Fruit fly (Drosophila melanogaster) whole organism, embryonic: ENCODE results near the gene CG3009.

Experiments
- Abd-B ChIP-seq: fragments of 200-800 bp; sonication (Bioruptor generic); optimal IDR thresholded peaks from 2 replicates; lab custom pipeline; 2018; ENCODE audit warnings: missing biosample characterization, mild to moderate bottlenecking, missing genetic modification characterization, moderate library complexity
- B-H2 ChIP-seq: fragments of 200-800 bp; sonication (Bioruptor generic); optimal IDR thresholded peaks from 2 replicates; lab custom pipeline; 2018; ENCODE audit warnings: missing biosample characterization, mild to moderate bottlenecking, missing genetic modification characterization
- C15 ChIP-seq: fragments of 200-800 bp; sonication (Bioruptor generic); IDR thresholded peaks from 3 replicates; pipeline ENCODE4 v1.3.6; 2022; ENCODE audit warnings: missing biosample characterization, missing genetic modification characterization
- CG10209 ChIP-seq: fragments of 200-800 bp; sonication (Bioruptor generic); optimal IDR thresholded peaks from 3 replicates; lab custom pipeline; 2017; ENCODE audit warnings: missing biosample characterization, mild to moderate bottlenecking, missing genetic modification characterization, missing genetic modification reagents
- CG10979 ChIP-seq: fragments of 200-800 bp; sonication (Bioruptor generic); optimal IDR thresholded peaks from 2 replicates; lab custom pipeline; 2018; ENCODE audit warnings: missing biosample characterization, mild to moderate bottlenecking, missing genetic modification characterization, moderate library complexity
- CG12391 ChIP-seq: fragments of 200-800 bp; sonication (Bioruptor generic); optimal IDR thresholded peaks from 3 replicates; lab custom pipeline; 2018; ENCODE audit warnings: missing biosample characterization, mild to moderate bottlenecking, missing genetic modification characterization, moderate library complexity
- CG15479 ChIP-seq: fragments of 200-800 bp; sonication (Bioruptor generic); optimal IDR thresholded peaks from 3 replicates; lab custom pipeline; 2019; ENCODE audit warnings: missing biosample characterization, mild to moderate bottlenecking, missing genetic modification characterization, moderate library complexity
- CG18764 ChIP-seq: fragments of 200-800 bp; sonication (Bioruptor generic); optimal IDR thresholded peaks from 3 replicates; lab custom pipeline; 2016; ENCODE audit warnings: missing biosample characterization, missing genetic modification characterization
- CG31388 ChIP-seq: fragments of 200-800 bp; sonication (Bioruptor generic); optimal IDR thresholded peaks from 2 replicates; lab custom pipeline; 2016; ENCODE audit warnings: missing biosample characterization, missing genetic modification characterization
- CG3163 ChIP-seq: fragments of 200-800 bp; sonication (Bioruptor generic); optimal IDR thresholded peaks from 3 replicates; lab custom pipeline; 2016; ENCODE audit warnings: missing biosample characterization, missing genetic modification characterization
- CG3407 ChIP-seq: fragments of 200-800 bp; sonication (Bioruptor generic); optimal IDR thresholded peaks from 2 replicates; lab custom pipeline; 2018; ENCODE audit warnings: missing biosample characterization, mild to moderate bottlenecking, missing genetic modification characterization
- CG5180 ChIP-seq: fragments of 200-800 bp; sonication (Bioruptor generic); optimal IDR thresholded peaks from 3 replicates; lab custom pipeline; 2017; ENCODE audit warnings: missing biosample characterization, missing genetic modification characterization, mild to moderate bottlenecking, moderate library complexity, missing genetic modification reagents
- CG7556 ChIP-seq: fragments of 200-800 bp; sonication (Bioruptor generic); optimal IDR thresholded peaks from 2 replicates; lab custom pipeline; 2017; ENCODE audit warnings: missing biosample characterization, mild to moderate bottlenecking, missing genetic modification characterization
- CoRest ChIP-seq: fragments of 200-800 bp; sonication (Bioruptor generic); optimal IDR thresholded peaks from 3 replicates; lab custom pipeline; 2018; ENCODE audit warnings: missing biosample characterization, mild to moderate bottlenecking, missing genetic modification characterization, moderate library complexity
- Dref ChIP-seq: fragments of 200-800 bp; sonication (Bioruptor generic); IDR thresholded peaks from 2 replicates; pipeline ENCODE4 v1.3.6; 2022; ENCODE audit warnings: missing biosample characterization, missing genetic modification characterization
- Fer1 ChIP-seq: fragments of 200-800 bp; sonication (Bioruptor generic); optimal IDR thresholded peaks from 2 replicates; lab custom pipeline; 2017; ENCODE audit warnings: missing biosample characterization, mild to moderate bottlenecking, missing genetic modification characterization
- GATAe ChIP-seq: fragments of 200-800 bp; sonication (Bioruptor generic); conservative IDR thresholded peaks from 2 replicates; pipeline ENCODE4 v1.3.6; 2022; ENCODE audit warnings: missing biosample characterization, missing genetic modification characterization
- Gsc ChIP-seq: fragments of 200-800 bp; sonication (Bioruptor generic); IDR thresholded peaks from 2 replicates; pipeline ENCODE4 v1.3.6; 2022; ENCODE audit warnings: missing biosample characterization, missing genetic modification characterization
- H2.0 ChIP-seq: fragments of 200-800 bp; sonication (Bioruptor generic); IDR thresholded peaks from 2 replicates; pipeline ENCODE4 v1.3.6; 2022; ENCODE audit warnings: missing biosample characterization, missing genetic modification characterization
- Hr78 ChIP-seq, 2 experiments: fragments of 200-800 bp in 1 of 2; fragments of >200 bp in 1 of 2; sonication (Bioruptor generic) in 1 of 2; optimal IDR thresholded peaks; 2 replicates each; lab custom pipeline; 2017 to 2019; ENCODE audit warnings: missing biosample characterization in 2 of 2, missing genetic modification characterization in 2 of 2, mild to moderate bottlenecking in 1 of 2, moderate library complexity in 1 of 2
- Lhr ChIP-seq: fragments of 200-800 bp; sonication (Bioruptor generic); optimal IDR thresholded peaks from 3 replicates; lab custom pipeline; 2017; ENCODE audit warnings: mild to moderate bottlenecking, missing biosample characterization, missing genetic modification reagents, missing genetic modification characterization
- MESR4 ChIP-seq: fragments of 200-800 bp; sonication (Bioruptor generic); optimal IDR thresholded peaks from 2 replicates; lab custom pipeline; 2018; ENCODE audit warnings: missing biosample characterization, mild to moderate bottlenecking, missing genetic modification characterization, moderate library complexity
- Nf-YA ChIP-seq: fragments of 200-800 bp; sonication (Bioruptor generic); IDR thresholded peaks from 2 replicates; pipeline ENCODE4 v1.3.6; 2022; ENCODE audit warnings: missing biosample characterization, missing genetic modification characterization
- NfI ChIP-seq: fragments of 200-800 bp; sonication (Bioruptor generic); optimal IDR thresholded peaks from 3 replicates; lab custom pipeline; 2018; ENCODE audit warnings: missing biosample characterization, mild to moderate bottlenecking, missing genetic modification characterization, moderate library complexity
- Oaz ChIP-seq: fragments of 200-800 bp; sonication (Bioruptor generic); IDR thresholded peaks from 2 replicates; pipeline ENCODE4 v1.3.6; 2022; ENCODE audit warnings: missing biosample characterization, missing genetic modification characterization
- Sox100B ChIP-seq: fragments of 200-800 bp; sonication (Bioruptor generic); optimal IDR thresholded peaks from 3 replicates; lab custom pipeline; 2018; ENCODE audit warnings: missing biosample characterization, mild to moderate bottlenecking, missing genetic modification characterization
- Ssrp ChIP-seq: fragments of 200-800 bp; sonication (Bioruptor generic); optimal IDR thresholded peaks from 2 replicates; lab custom pipeline; 2018; ENCODE audit warnings: missing biosample characterization, mild to moderate bottlenecking, missing genetic modification characterization, moderate library complexity
- Usf ChIP-seq: fragments of 200-800 bp; sonication (Bioruptor generic); optimal IDR thresholded peaks from 2 replicates; lab custom pipeline; 2017; ENCODE audit warnings: missing genotype, missing biosample characterization, missing genetic modification characterization
- Vsx1 ChIP-seq: fragments of 200-800 bp; sonication (Bioruptor generic); optimal IDR thresholded peaks from 2 replicates; lab custom pipeline; 2017; ENCODE audit warnings: missing biosample characterization, mild to moderate bottlenecking, missing genetic modification characterization, missing genetic modification reagents
- abd-A ChIP-seq: fragments of 200-800 bp; sonication (Bioruptor generic); optimal IDR thresholded peaks from 3 replicates; lab custom pipeline; 2019; ENCODE audit warnings: missing biosample characterization, mild to moderate bottlenecking, missing genetic modification characterization, moderate library complexity
- bab2 ChIP-seq: fragments of 200-800 bp; sonication (Bioruptor generic); optimal IDR thresholded peaks from 2 replicates; lab custom pipeline; 2016; ENCODE audit warnings: missing biosample characterization, missing genetic modification characterization
- cg ChIP-seq: fragments of 200-800 bp; sonication (Bioruptor generic); optimal IDR thresholded peaks from 3 replicates; lab custom pipeline; 2019; ENCODE audit warnings: missing biosample characterization, mild to moderate bottlenecking, missing genetic modification characterization, moderate library complexity
- dan ChIP-seq: fragments of 200-800 bp; sonication (Bioruptor generic); IDR thresholded peaks from 2 replicates; pipeline ENCODE4 v1.3.6; 2022; ENCODE audit warnings: missing biosample characterization, missing genetic modification characterization
- dati ChIP-seq: fragments of 200-800 bp; sonication (Bioruptor generic); IDR thresholded peaks from 2 replicates; pipeline ENCODE4 v1.3.6; 2022; ENCODE audit warnings: missing biosample characterization, missing genetic modification characterization
- dmrt11E ChIP-seq: fragments of 200-800 bp; sonication (Bioruptor generic); optimal IDR thresholded peaks from 3 replicates; lab custom pipeline; 2018; ENCODE audit warnings: missing biosample characterization, mild to moderate bottlenecking, missing genetic modification characterization, moderate library complexity
- exex ChIP-seq: fragments of 200-800 bp; sonication (Bioruptor generic); optimal IDR thresholded peaks from 4 replicates; lab custom pipeline; 2018; ENCODE audit warnings: missing biosample characterization, mild to moderate bottlenecking, missing genetic modification characterization, moderate library complexity
- hbn ChIP-seq: fragments of 200-800 bp; sonication (Bioruptor generic); IDR thresholded peaks from 2 replicates; pipeline ENCODE4 v1.3.6; 2022; ENCODE audit warnings: missing biosample characterization, missing genetic modification characterization; ENCODE audit not compliant: partially characterized antibody
- knrl ChIP-seq: fragments of 200-800 bp; sonication (Bioruptor generic); IDR thresholded peaks from 3 replicates; pipeline ENCODE4 v1.3.6; 2022; ENCODE audit warnings: missing biosample characterization, missing genetic modification characterization; ENCODE audit not compliant: partially characterized antibody
- onecut ChIP-seq: fragments of 200-800 bp; sonication (Bioruptor generic); IDR thresholded peaks from 2 replicates; pipeline ENCODE4 v1.3.6; 2022; ENCODE audit warnings: missing biosample characterization, missing genetic modification characterization
- pzg ChIP-seq: fragments of 200-800 bp; sonication (Bioruptor generic); optimal IDR thresholded peaks from 3 replicates; lab custom pipeline; 2018; ENCODE audit warnings: missing biosample characterization, mild to moderate bottlenecking, missing genetic modification characterization, moderate library complexity
- rib ChIP-seq: fragments of 200-800 bp; sonication (Bioruptor generic); IDR thresholded peaks from 2 replicates; pipeline ENCODE4 v1.3.6; 2022; ENCODE audit warnings: missing biosample characterization, missing genetic modification characterization
- ro ChIP-seq: fragments of 200-800 bp; sonication (Bioruptor generic); IDR thresholded peaks from 2 replicates; pipeline ENCODE4 v1.3.6; 2022; ENCODE audit warnings: missing biosample characterization, missing genetic modification characterization
- sens-2 ChIP-seq: fragments of 200-800 bp; sonication (Bioruptor generic); IDR thresholded peaks from 2 replicates; pipeline ENCODE4 v1.3.6; 2022; ENCODE audit warnings: missing biosample characterization, missing genetic modification characterization
- sqz ChIP-seq: fragments of 200-800 bp; sonication (Bioruptor generic); optimal IDR thresholded peaks from 3 replicates; lab custom pipeline; 2018; ENCODE audit warnings: missing biosample characterization, mild to moderate bottlenecking, missing genetic modification characterization
- stwl ChIP-seq: fragments of 200-800 bp; sonication (Bioruptor generic); optimal IDR thresholded peaks from 3 replicates; lab custom pipeline; 2018; ENCODE audit warnings: missing biosample characterization, mild to moderate bottlenecking, missing genetic modification characterization, moderate library complexity
- tll ChIP-seq, 2 experiments: fragments of 200-800 bp in 1 of 2; fragments of >200 bp in 1 of 2; sonication (Bioruptor generic) in 1 of 2; optimal IDR thresholded peaks; 2 replicates each; lab custom pipeline; 2017 to 2019; ENCODE audit warnings: missing biosample characterization in 2 of 2, missing genetic modification characterization in 2 of 2, mild to moderate bottlenecking in 1 of 2, moderate library complexity in 1 of 2
- toy ChIP-seq: fragments of 200-800 bp; sonication (Bioruptor generic); IDR thresholded peaks from 2 replicates; pipeline ENCODE4 v1.3.6; 2022; ENCODE audit warnings: missing biosample characterization, missing genetic modification characterization
- zen ChIP-seq: fragments of 200-800 bp; sonication (Bioruptor generic); optimal IDR thresholded peaks from 3 replicates; lab custom pipeline; 2018; ENCODE audit warnings: missing biosample characterization, mild to moderate bottlenecking, missing genetic modification characterization, moderate library complexity
- zfh1 ChIP-seq: fragments of 200-800 bp; sonication (Bioruptor generic); IDR thresholded peaks from 3 replicates; pipeline ENCODE4 v1.3.6; 2022; ENCODE audit warnings: missing biosample characterization, missing genetic modification characterization

CG3009 gene

dm6 chrX:4679813-4680381 lies 13.4 kb upstream of the CG3009 start (continued):
- TF ChIP-seq abd-A (tag; lab: Kevin White, UChicago) (no peak), NfI (GFP tag; lab: Kevin White, UChicago) (peak; percentile 50), onecut (GFP tag; lab: Robert Waterston, UW) (no peak; the same call in 1 of the 2 replicates), bab2 (GFP tag; lab: Kevin White, UChicago) (peak; percentile 45), Usf (GFP tag; lab: Kevin White, UChicago) (no peak), CG12391 (peak; percentile 67), sens-2 (GFP tag; lab: Robert Waterston, UW) (no peak), CG15479 (GFP tag; lab: Kevin White, UChicago) (no peak), cg (GFP tag; lab: Kevin White, UChicago) (no peak), Hr78 (GFP tag; optimal IDR thresholded peaks at IDR 0.05; lab: Kevin White, UChicago) (no peak), rib (GFP tag; lab: Robert Waterston, UW) (no peak), CG31388 (GFP tag; lab: Kevin White, UChicago) (no peak), pzg (GFP tag; lab: Kevin White, UChicago) (peak; percentile 33), ro (GFP tag; lab: Robert Waterston, UW) (no peak), Sox100B (peak; percentile 53), Lhr (GFP tag; lab: Kevin White, UChicago) (no peak), hbn (no peak), CG3407 (GFP tag; lab: Kevin White, UChicago) (peak; percentile 1), exex (tag; lab: Kevin White, UChicago) (peak; percentile 30), zfh1 (GFP tag; lab: Robert Waterston, UW) (peak; percentile 53; the same call in 1 of the 3 replicates), CG10979 (tag; lab: Kevin White, UChicago) (peak; percentile 51), dmrt11E (tag; lab: Kevin White, UChicago) (peak; percentile 50), Ssrp (tag; lab: Kevin White, UChicago) (peak; percentile 36), CG18764 (peak; percentile 26), Nf-YA (no peak), dan (GFP tag; lab: Robert Waterston, UW) (no peak), sqz (no peak), Oaz (GFP tag; lab: Robert Waterston, UW) (no peak), CoRest (peak; percentile 46), tll (GFP tag; optimal IDR thresholded peaks at IDR 0.05; lab: Kevin White, UChicago) (no peak), toy (GFP tag; lab: Robert Waterston, UW) (no peak), CG5180 (peak; percentile 10), dati (GFP tag; lab: Robert Waterston, UW) (no peak), Fer1 (GFP tag; lab: Kevin White, UChicago) (peak; percentile 57), CG10209 (GFP tag; lab: Kevin White, UChicago) (peak; percentile 51), stwl (tag; lab: Kevin White, UChicago) (no peak), Vsx1 (peak; percentile 17), C15 (no peak), B-H2 (GFP tag; lab: Kevin White, UChicago) (no peak), CG7556 (GFP tag; lab: Kevin White, UChicago) (peak; percentile 50), knrl (GFP tag; lab: Robert Waterston, UW) (no peak), GATAe (GFP tag; lab: Robert Waterston, UW) (no peak), zen (no peak), MESR4 (GFP tag; lab: Kevin White, UChicago) (no peak), Abd-B (peak; percentile 16), Gsc (GFP tag; lab: Robert Waterston, UW) (no peak), H2.0 (GFP tag; lab: Robert Waterston, UW) (peak; percentile 51), Dref (GFP tag; lab: Robert Waterston, UW) (no peak), CG3163 (GFP tag; lab: Kevin White, UChicago) (no peak)
